Fruit fly (Drosophila melanogaster): ENCODE data around the gene Rpn3.

- TF ChIP-seq Mnt (GFP tag; optimal IDR thresholded peaks at IDR 0.05) (peak; percentile 35), CG7101 (tag; optimal IDR thresholded peaks at IDR 0.05) (peak; percentile 4), ovo (GFP tag; optimal IDR thresholded peaks at IDR 0.05) (no peak)
These were observed 17.2 kb upstream of the Rpn3 start, which contains the start of the genes mib2 and CG31800 for dm6 chr2L:19034213-19034929.
